Worm (Caenorhabditis elegans) whole organism, midembryonic: Measurements from ENCODE around the gene spig-7.

Experiments used
- T22C8.4 ChIP-seq: fragments of 200-800 bp; sonication (Bioruptor generic); IDR thresholded peaks from 2 replicates; pipeline ENCODE4 v1.3.6; 2022; ENCODE audit warnings: missing genetic modification characterization, missing compliant biosample characterization
- cog-1 ChIP-seq: sonication (generic microtip); optimal IDR thresholded peaks from 2 replicates; lab custom pipeline; 2016; ENCODE audit warnings: missing genetic modification characterization, missing compliant biosample characterization
- flt-1 ChIP-seq: fragments of 200-800 bp; sonication (Bioruptor generic); IDR thresholded peaks from 2 replicates; pipeline ENCODE4 v1.3.6; 2022; ENCODE audit warnings: missing genetic modification characterization, missing compliant biosample characterization
- klf-2 ChIP-seq: fragments of 200-800 bp; sonication (Bioruptor generic); conservative IDR thresholded peaks from 2 replicates; pipeline ENCODE4 v1.3.6; 2022; ENCODE audit warnings: missing genetic modification reagents, missing genetic modification characterization, missing compliant biosample characterization
- med-1 ChIP-seq: sonication (generic microtip); optimal IDR thresholded peaks from 2 replicates; lab custom pipeline; 2017; ENCODE audit warnings: missing genetic modification characterization, mild to moderate bottlenecking, missing compliant biosample characterization, antibody characterized with exemption, missing genetic modification reagents; ENCODE audit not compliant: insufficient read depth
- ref-1 ChIP-seq: fragments of 200-800 bp; sonication (Bioruptor generic); conservative IDR thresholded peaks from 2 replicates; pipeline ENCODE4 v1.3.6; 2022; ENCODE audit warnings: missing genetic modification reagents, missing genetic modification characterization, missing compliant biosample characterization
- tab-1 ChIP-seq: fragments of 200-800 bp; sonication (Bioruptor generic); IDR thresholded peaks from 2 replicates; pipeline ENCODE4 v1.3.6; 2022; ENCODE audit warnings: missing genetic modification characterization, missing compliant biosample characterization
- ztf-23 ChIP-seq: fragments of 200-800 bp; sonication (Bioruptor generic); IDR thresholded peaks from 2 replicates; pipeline ENCODE4 v1.3.6; 2022; ENCODE audit warnings: missing genetic modification reagents, missing genetic modification characterization, missing compliant biosample characterization

ce11 chrV:1495752-1496151 is 1.2 kb downstream of the spig-7 start:
- TF ChIP-seq cog-1 (tag; lab: Kevin White, UChicago): no peak
- TF ChIP-seq ztf-23 (GFP tag; lab: Robert Waterston, UW): no peak
- no peak for TF ChIP-seq ref-1 (GFP tag; lab: Robert Waterston, UW)
- TF ChIP-seq tab-1 (GFP tag; lab: Robert Waterston, UW): no peak
- no peak for TF ChIP-seq klf-2 (GFP tag; lab: Robert Waterston, UW)
- no peak for TF ChIP-seq med-1 (GFP tag; lab: Kevin White, UChicago)
- no peak for TF ChIP-seq flt-1 (GFP tag; lab: Robert Waterston, UW)
- TF ChIP-seq T22C8.4: peak; percentile 80
